Fruit fly (Drosophila melanogaster) whole organism, pupa: Measurements from ENCODE around the gene Rdh.

Experiments used
- CG10348 ChIP-seq: fragments of 200-800 bp; sonication (Bioruptor generic); IDR thresholded peaks from 2 replicates; pipeline ENCODE4 v1.3.6; 2022; ENCODE audit warnings: missing biosample characterization, missing genetic modification characterization
- CG12605 ChIP-seq: fragments of 200-800 bp; sonication (Bioruptor generic); IDR thresholded peaks from 2 replicates; pipeline ENCODE4 v1.3.6; 2022; ENCODE audit warnings: missing biosample characterization, missing genetic modification characterization
- CG17806 ChIP-seq: fragments of 200-800 bp; sonication (Bioruptor generic); optimal IDR thresholded peaks from 2 replicates; lab custom pipeline; 2018; ENCODE audit warnings: missing biosample characterization, mild to moderate bottlenecking, missing genetic modification characterization, moderate library complexity
- CG34367 ChIP-seq: fragments of 200-800 bp; sonication (Bioruptor generic); optimal IDR thresholded peaks from 2 replicates; lab custom pipeline; 2018; ENCODE audit warnings: missing biosample characterization, mild to moderate bottlenecking, missing genetic modification characterization
- CG8159 ChIP-seq: fragments of 200-800 bp; sonication (Bioruptor generic); optimal IDR thresholded peaks from 3 replicates; lab custom pipeline; 2018; ENCODE audit warnings: missing biosample characterization, mild to moderate bottlenecking, missing genetic modification characterization, moderate library complexity
- CG8301 ChIP-seq: fragments of 200-800 bp; sonication (Bioruptor generic); optimal IDR thresholded peaks from 2 replicates; lab custom pipeline; 2018; ENCODE audit warnings: missing biosample characterization, mild to moderate bottlenecking, missing genetic modification characterization
- CG9948 ChIP-seq: fragments of 200-800 bp; sonication (Bioruptor generic); optimal IDR thresholded peaks from 2 replicates; lab custom pipeline; 2018; ENCODE audit warnings: missing biosample characterization, mild to moderate bottlenecking, missing genetic modification characterization, moderate library complexity
- D1 ChIP-seq: fragments of 200-800 bp; sonication (Bioruptor generic); optimal IDR thresholded peaks from 2 replicates; lab custom pipeline; 2018; ENCODE audit warnings: missing biosample characterization, mild to moderate bottlenecking, missing genetic modification characterization, moderate library complexity
- EcR ChIP-seq: fragments of 200-800 bp; sonication (Bioruptor generic); optimal IDR thresholded peaks from 3 replicates; lab custom pipeline; 2019; ENCODE audit warnings: missing biosample characterization, missing genetic modification characterization, mild to moderate bottlenecking, moderate library complexity, missing genetic modification reagents
- Snoo ChIP-seq: fragments of 200-800 bp; sonication (Bioruptor generic); optimal IDR thresholded peaks from 3 replicates; lab custom pipeline; 2017; ENCODE audit warnings: missing biosample characterization, mild to moderate bottlenecking, missing genetic modification characterization, inconsistent platforms
- fd96Ca ChIP-seq: fragments of 200-800 bp; sonication (Bioruptor generic); IDR thresholded peaks from 3 replicates; pipeline ENCODE4 v1.3.6; 2022; ENCODE audit warnings: missing biosample characterization, missing genetic modification characterization
- gl ChIP-seq: fragments of 200-800 bp; sonication (Bioruptor generic); optimal IDR thresholded peaks from 2 replicates; lab custom pipeline; 2018; ENCODE audit warnings: missing biosample characterization, mild to moderate bottlenecking, missing genetic modification characterization
- rn ChIP-seq: fragments of 200-800 bp; sonication (Bioruptor generic); IDR thresholded peaks from 2 replicates; pipeline ENCODE4 v1.3.6; 2022; ENCODE audit warnings: missing biosample characterization, missing genetic modification characterization

- TF ChIP-seq D1 (tag; lab: Kevin White, UChicago) (no peak), rn (GFP tag; lab: Robert Waterston, UW) (no peak), Snoo (no peak), EcR (no peak), gl (tag; lab: Kevin White, UChicago) (no peak), fd96Ca (GFP tag; lab: Robert Waterston, UW) (0 out of 3 replicates have a peak, but pooled peaks have one; percentile 18), CG8159 (no peak), CG34367 (no peak), CG17806 (tag; lab: Kevin White, UChicago) (no peak), CG9948 (tag; lab: Kevin White, UChicago) (no peak), CG10348 (no peak), CG8301 (tag; lab: Kevin White, UChicago) (no peak), CG12605 (GFP tag; lab: Robert Waterston, UW) (peak; percentile 40; the same call in 1 of the 2 replicates)
These were observed 20.6 kb downstream of the Rdh start, which contains the start of gene Awh for dm6 chr3L:3845815-3846375.
